Worm (Caenorhabditis elegans) whole organism, L4 larva: Measurements from ENCODE around the gene srx-23.

Source experiments
- D1046.2 ChIP-seq: fragments of 200-800 bp; sonication (Bioruptor generic); IDR thresholded peaks from 2 replicates; pipeline ENCODE4 v1.3.6; 2022; ENCODE audit warnings: missing genetic modification characterization, missing compliant biosample characterization
- F10B5.3 ChIP-seq: sonication (generic microtip); optimal IDR thresholded peaks from 2 replicates; lab custom pipeline; 2016; ENCODE audit warnings: mild to moderate bottlenecking, missing genetic modification characterization, missing compliant biosample characterization
- F37D6.2 ChIP-seq: sonication (generic microtip); optimal IDR thresholded peaks from 2 replicates; lab custom pipeline; 2016; ENCODE audit warnings: mild to moderate bottlenecking, missing genetic modification characterization, missing compliant biosample characterization
- T26A8.4 ChIP-seq: fragments of 200-800 bp; sonication (Bioruptor generic); IDR thresholded peaks from 2 replicates; pipeline ENCODE4 v1.3.6; 2022; ENCODE audit warnings: missing genetic modification characterization, missing compliant biosample characterization
- ZK546.5 ChIP-seq, 2 experiments: sonication (generic microtip); optimal IDR thresholded peaks; 2 replicates each; lab custom pipeline; 2017; ENCODE audit warnings: missing biosample characterization in 2 of 2, missing genetic modification characterization in 2 of 2
- aha-1 ChIP-seq: fragments of 150-350 bp; peaks from one replicate; lab custom pipeline; 2014; ENCODE audit warnings: missing biosample characterization, missing genetic modification characterization
- attf-4 ChIP-seq: sonication (generic microtip); optimal IDR thresholded peaks from 3 replicates; lab custom pipeline; 2017; ENCODE audit warnings: missing biosample characterization, missing genetic modification characterization
- ceh-28 ChIP-seq: fragments of 150-350 bp; optimal IDR thresholded peaks from 2 replicates; lab custom pipeline; 2014; ENCODE audit warnings: missing biosample characterization, missing genetic modification reagents, missing genetic modification characterization
- ceh-44 ChIP-seq: fragments of 200-800 bp; sonication (Bioruptor generic); IDR thresholded peaks from 2 replicates; pipeline ENCODE4 v1.3.6; 2022; ENCODE audit warnings: missing genetic modification reagents, missing genetic modification characterization, missing compliant biosample characterization
- daf-16 ChIP-seq, 3 experiments: sonication (generic microtip); optimal IDR thresholded peaks; 2 replicates each; lab custom pipeline; 2016 to 2017; ENCODE audit warnings: missing genetic modification characterization in 3 of 3, missing genetic modification reagents in 3 of 3, mild to moderate bottlenecking in 2 of 3, missing compliant biosample characterization in 2 of 3, missing biosample characterization in 1 of 3, moderate library complexity in 1 of 3
- daf-19 ChIP-seq: fragments of 200-800 bp; sonication (Bioruptor generic); conservative IDR thresholded peaks from 2 replicates; pipeline ENCODE4 v1.3.6; 2022; ENCODE audit warnings: missing genetic modification characterization, missing compliant biosample characterization
- dmd-8 ChIP-seq: fragments of 200-800 bp; sonication (Bioruptor generic); IDR thresholded peaks from 2 replicates; pipeline ENCODE4 v1.3.6; 2022; ENCODE audit warnings: missing genetic modification characterization, missing compliant biosample characterization
- dve-1 ChIP-seq: sonication (generic microtip); optimal IDR thresholded peaks from 2 replicates; lab custom pipeline; 2017; ENCODE audit warnings: antibody characterized with exemption, mild to moderate bottlenecking, missing genetic modification characterization, missing compliant biosample characterization; ENCODE audit not compliant: insufficient read depth
- fkh-10 ChIP-seq: fragments of 150-350 bp; optimal IDR thresholded peaks from 2 replicates; lab custom pipeline; 2014; ENCODE audit warnings: missing biosample characterization, missing genetic modification reagents, missing genetic modification characterization
- gei-8 ChIP-seq: fragments of 200-800 bp; sonication (Bioruptor generic); optimal IDR thresholded peaks from 2 replicates; lab custom pipeline; 2018; ENCODE audit warnings: mild to moderate bottlenecking, missing genetic modification characterization, missing compliant biosample characterization
- hlh-30 ChIP-seq: sonication (generic microtip); optimal IDR thresholded peaks from 2 replicates; lab custom pipeline; 2017; ENCODE audit warnings: antibody characterized with exemption, mild to moderate bottlenecking, missing genetic modification characterization, missing compliant biosample characterization; ENCODE audit not compliant: insufficient read depth
- jun-1 ChIP-seq: fragments of 150-350 bp; optimal IDR thresholded peaks from 2 replicates; lab custom pipeline; 2014; ENCODE audit warnings: missing biosample characterization, missing genetic modification reagents, missing genetic modification characterization
- lim-7 ChIP-seq: fragments of 200-800 bp; sonication (Bioruptor generic); IDR thresholded peaks from 2 replicates; pipeline ENCODE4 v1.3.6; 2022; ENCODE audit warnings: missing genetic modification characterization, missing compliant biosample characterization
- lin-1 ChIP-seq: fragments of 200-800 bp; sonication (Bioruptor generic); IDR thresholded peaks from 2 replicates; pipeline ENCODE4 v1.3.6; 2022; ENCODE audit warnings: missing genetic modification reagents, missing genetic modification characterization, missing compliant biosample characterization
- lin-29 ChIP-seq: fragments of 200-800 bp; sonication (Bioruptor generic); IDR thresholded peaks from 2 replicates; pipeline ENCODE4 v1.3.6; 2022; ENCODE audit warnings: missing genetic modification reagents, missing genetic modification characterization, missing compliant biosample characterization
- lsy-2 ChIP-seq, 2 experiments: fragments of 150-350 bp in 1 of 2; sonication (generic microtip) in 1 of 2; optimal IDR thresholded peaks; 2 replicates each; lab custom pipeline; 2014 to 2017; ENCODE audit warnings: missing biosample characterization in 2 of 2, missing genetic modification characterization in 2 of 2
- mdl-1 ChIP-seq, 2 experiments: fragments of 150-350 bp in 1 of 2; sonication (generic microtip) in 1 of 2; optimal IDR thresholded peaks; 2 replicates each; lab custom pipeline; 2014 to 2017; ENCODE audit warnings: missing biosample characterization in 2 of 2, missing genetic modification characterization in 2 of 2
- mep-1 ChIP-seq: fragments of 150-350 bp; sonication (generic microtip); optimal IDR thresholded peaks from 3 replicates; lab custom pipeline; 2014; ENCODE audit warnings: missing biosample characterization, missing genetic modification characterization
- mes-2 ChIP-seq: sonication (generic microtip); optimal IDR thresholded peaks from 2 replicates; lab custom pipeline; 2016; ENCODE audit warnings: missing genotype, mild to moderate bottlenecking, missing genetic modification characterization, missing compliant biosample characterization; ENCODE audit not compliant: poor library complexity, severe bottlenecking
- nhr-28 ChIP-seq: fragments of 150-350 bp; optimal IDR thresholded peaks from 2 replicates; lab custom pipeline; 2014; ENCODE audit warnings: missing biosample characterization, missing genetic modification characterization
- nhr-76 ChIP-seq: fragments of 150-350 bp; optimal IDR thresholded peaks from 2 replicates; lab custom pipeline; 2014; ENCODE audit warnings: missing biosample characterization, missing genetic modification characterization
- nhr-77 ChIP-seq: fragments of 150-350 bp; optimal IDR thresholded peaks from 2 replicates; lab custom pipeline; 2014; ENCODE audit warnings: missing biosample characterization, missing genetic modification characterization
- pha-4 ChIP-seq, 2 experiments: fragments of 150-350 bp in 1 of 2; fragments of 200-800 bp in 1 of 2; sonication (Bioruptor generic) in 1 of 2; IDR thresholded peaks in 1 of 2; optimal IDR thresholded peaks in 1 of 2; 2 replicates each; pipeline versions ENCODE4 v1.3.6 to Lab custom; 2014 to 2022; ENCODE audit warnings: missing genetic modification characterization in 2 of 2, missing genetic modification reagents in 2 of 2, missing biosample characterization in 1 of 2, missing compliant biosample characterization in 1 of 2
- php-3 ChIP-seq: fragments of 200-800 bp; sonication (Bioruptor generic); IDR thresholded peaks from 2 replicates; pipeline ENCODE4 v1.3.6; 2022; ENCODE audit warnings: missing genetic modification reagents, missing genetic modification characterization, missing compliant biosample characterization
- pqm-1 ChIP-seq: sonication (generic microtip); optimal IDR thresholded peaks from 2 replicates; lab custom pipeline; 2017; ENCODE audit warnings: missing biosample characterization, missing genetic modification characterization
- rbr-2 ChIP-seq: sonication (generic microtip); optimal IDR thresholded peaks from 2 replicates; lab custom pipeline; 2016; ENCODE audit warnings: missing genotype, missing genetic modification characterization, missing compliant biosample characterization
- snpc-4 ChIP-seq: fragments of 150-350 bp; optimal IDR thresholded peaks from 2 replicates; lab custom pipeline; 2014; ENCODE audit warnings: missing biosample characterization, missing genetic modification characterization
- unc-130 ChIP-seq: sonication (generic microtip); optimal IDR thresholded peaks from 2 replicates; lab custom pipeline; 2016; ENCODE audit warnings: missing genetic modification reagents, missing genetic modification characterization, missing compliant biosample characterization
- unc-39 ChIP-seq: sonication (generic microtip); optimal IDR thresholded peaks from 2 replicates; lab custom pipeline; 2017; ENCODE audit warnings: missing biosample characterization, missing genetic modification characterization
- unc-62 ChIP-seq, 3 experiments: fragments of 150-350 bp in 1 of 3; sonication (generic microtip); optimal IDR thresholded peaks in 2 of 3; peaks in 1 of 3; 1 replicate in 1 of 3; 2 replicates in 2 of 3; lab custom pipeline; 2014 to 2017; ENCODE audit warnings: missing biosample characterization in 3 of 3, missing genetic modification characterization in 3 of 3, missing genetic modification reagents in 3 of 3, missing genotype in 1 of 3

Gene srx-23

DNA sequence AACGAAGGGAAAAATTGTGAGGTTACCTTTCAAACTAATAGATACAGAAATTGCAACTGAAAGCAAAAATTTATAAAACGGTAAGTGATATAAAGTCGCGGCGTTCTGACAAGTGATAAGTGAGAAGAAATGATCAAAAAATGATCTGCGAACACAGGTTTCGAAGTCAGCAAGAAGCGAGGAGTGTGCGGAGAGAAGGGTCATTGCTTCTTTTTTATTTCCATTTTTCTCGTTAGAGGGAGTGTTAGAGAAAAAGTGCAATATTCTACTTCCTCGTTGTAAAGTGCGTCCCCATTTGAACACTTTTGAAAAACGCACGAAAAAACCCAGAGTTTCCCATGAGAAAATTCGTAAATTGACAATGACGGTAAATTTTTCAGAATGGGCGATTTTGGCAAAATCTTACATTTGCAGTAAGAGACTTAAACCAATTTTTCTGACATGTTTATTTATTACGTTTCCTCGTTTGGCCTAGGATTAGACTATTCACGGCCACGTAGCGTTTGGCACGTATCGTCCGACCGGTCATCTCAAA, 5.5 kb upstream of the srx-23 start, which contains the start of the genes fbxa-72 and srx-21 (continued):
- TF ChIP-seq hlh-30 (no peak), pha-4 (GFP tag; IDR thresholded peaks at IDR 0.05; lab: Robert Waterston, UW) (no peak), pha-4 (tag; optimal IDR thresholded peaks at IDR 0.05; lab: Kevin White, UChicago) (no peak), mdl-1 (tag; optimal IDR thresholded peaks at IDR 0.05; lab: Kevin White, UChicago) (peak in 1 of 2 experiments; percentile 28), php-3 (GFP tag; lab: Robert Waterston, UW) (no peak), gei-8 (no peak), ZK546.5 (tag; optimal IDR thresholded peaks at IDR 0.05; lab: Kevin White, UChicago) (no peak), nhr-76 (no peak), snpc-4 (no peak), unc-39 (tag; lab: Kevin White, UChicago) (no peak)

DNA sequence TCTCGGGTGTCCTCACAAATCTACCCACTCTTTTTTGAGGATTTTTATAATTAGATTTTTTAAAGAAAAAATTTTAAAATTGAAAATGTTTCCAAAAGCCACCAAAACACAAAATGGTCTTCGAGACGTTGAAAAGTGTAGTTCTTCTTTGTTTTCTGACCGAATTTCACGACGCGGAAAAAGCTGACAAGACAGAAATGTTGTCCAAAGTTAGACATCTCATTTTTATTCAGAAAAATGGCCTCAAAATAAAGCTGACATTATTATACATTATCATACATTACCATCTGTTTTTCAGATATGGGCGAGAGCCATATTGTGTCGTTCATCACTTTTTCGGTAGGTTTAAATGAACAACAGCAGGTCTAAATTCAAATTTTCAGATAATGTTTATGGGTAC, 2.5 kb upstream of the srx-23 start, which contains the start of gene srx-22:
srx-22 (plus strand) TSS at position 301 of the 400 bp plus-strand sequence.
- TF ChIP-seq daf-19 (GFP tag; lab: Robert Waterston, UW): no peak
- no peak for TF ChIP-seq attf-4 (tag; lab: Kevin White, UChicago)
- no peak for TF ChIP-seq F10B5.3 (tag; lab: Kevin White, UChicago)
- no peak for TF ChIP-seq jun-1 (tag; lab: Kevin White, UChicago)
- TF ChIP-seq F37D6.2 (tag; lab: Kevin White, UChicago): no peak
- TF ChIP-seq lim-7 (GFP tag; lab: Robert Waterston, UW): no peak
- TF ChIP-seq dmd-8 (GFP tag; lab: Robert Waterston, UW): no peak

DNA sequence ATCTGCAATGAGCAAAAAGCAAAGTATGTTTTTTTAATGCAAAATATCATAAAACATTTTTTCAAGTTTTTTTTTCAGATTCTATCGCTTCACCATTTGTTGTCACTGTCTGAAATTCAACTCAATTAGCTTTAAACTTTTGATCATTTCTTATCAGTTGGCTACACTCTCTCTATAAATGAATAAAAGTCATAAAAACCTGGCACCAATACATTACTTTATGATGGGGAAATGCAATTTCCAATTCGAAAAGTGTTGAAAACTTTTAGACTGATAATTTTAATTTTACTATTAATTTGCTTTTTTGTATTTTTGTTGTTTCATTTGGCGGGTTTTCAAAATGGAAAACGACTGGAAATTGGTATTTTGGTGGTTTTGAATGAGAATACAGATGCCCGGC, 1.7 kb downstream of the srx-23 start, which contains the start of gene F31F4.1:
F31F4.1 (plus strand) TSS at position 203 of the 400 bp plus-strand sequence.
- TF ChIP-seq ceh-28 (tag; lab: Kevin White, UChicago) (no peak), attf-4 (tag; lab: Kevin White, UChicago) (no peak), lsy-2 (tag; optimal IDR thresholded peaks at IDR 0.05; lab: Kevin White, UChicago) (no peak), mes-2 (tag; lab: Kevin White, UChicago) (no peak), unc-130 (no peak), lim-7 (GFP tag; lab: Robert Waterston, UW) (no peak), daf-16 (GFP tag; optimal IDR thresholded peaks at IDR 0.05; lab: Kevin White, UChicago) (no peak), daf-16 (tag; optimal IDR thresholded peaks at IDR 0.05; lab: Kevin White, UChicago) (peak; percentile 81), D1046.2 (GFP tag; lab: Robert Waterston, UW) (no peak), pqm-1 (tag; lab: Kevin White, UChicago) (peak; percentile 75), nhr-28 (tag; lab: Kevin White, UChicago) (peak; percentile 63), rbr-2 (tag; lab: Kevin White, UChicago) (no peak), unc-62 (GFP tag; optimal IDR thresholded peaks at IDR 0.05 in 1 of 2; lab: Kevin White, UChicago) (no peak), unc-62 (tag; optimal IDR thresholded peaks at IDR 0.05; lab: Kevin White, UChicago) (no peak), nhr-77 (peak; percentile 63), ceh-44 (GFP tag; lab: Robert Waterston, UW) (no peak), T26A8.4 (GFP tag; lab: Robert Waterston, UW) (no peak), dve-1 (peak; percentile 47), aha-1 (tag; lab: Kevin White, UChicago) (peak; percentile 55), unc-39 (tag; lab: Kevin White, UChicago) (no peak), F37D6.2 (tag; lab: Kevin White, UChicago) (no peak), lin-29 (no peak), php-3 (GFP tag; lab: Robert Waterston, UW) (peak; percentile 83), lin-1 (no peak), mep-1 (tag; lab: Kevin White, UChicago) (no peak), fkh-10 (no peak)
